Worm (Caenorhabditis elegans): ENCODE measurements around the gene puf-9.

DNA sequence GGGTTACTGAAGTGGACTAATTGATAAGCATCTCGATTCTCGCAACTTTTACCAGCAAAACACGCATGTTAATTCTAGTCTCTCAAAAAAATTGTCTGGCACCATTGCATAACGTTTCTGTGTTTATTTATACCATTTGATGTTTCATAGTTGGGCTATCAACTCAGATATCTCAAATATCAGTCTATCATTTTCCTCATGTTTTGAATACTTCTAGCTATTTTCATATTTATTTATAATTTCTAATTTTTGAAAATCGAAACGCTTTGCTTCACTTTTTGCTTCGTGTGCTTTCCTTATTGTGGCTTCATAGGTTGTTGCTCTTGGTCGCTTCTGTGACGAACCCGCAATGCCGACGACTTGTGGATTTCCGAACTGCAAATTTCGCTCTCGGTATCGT, 21.0 kb downstream of the puf-9 start, which contains the start of gene ctbp-1:
- no peak for TF ChIP-seq ceh-27 (GFP tag; optimal IDR thresholded peaks at IDR 0.05)
- TF ChIP-seq D2030.7 (GFP tag; IDR thresholded peaks at IDR 0.05) = no peak
- no peak for TF ChIP-seq snpc-1.3 (tag; optimal IDR thresholded peaks at IDR 0.05; ENCODE audit: insufficient read depth)
- no peak for TF ChIP-seq sptf-2 (GFP tag; optimal IDR thresholded peaks at IDR 0.05)
- TF ChIP-seq lsy-27 (tag; optimal IDR thresholded peaks at IDR 0.05; ENCODE audit: borderline replicate concordance, insufficient read depth) = no peak
- no peak for TF ChIP-seq snpc-4 (GFP tag; optimal IDR thresholded peaks at IDR 0.05)
- no peak for TF ChIP-seq snpc-4 (tag; optimal IDR thresholded peaks at IDR 0.05)
- no peak for TF ChIP-seq ceh-91 (GFP tag; IDR thresholded peaks at IDR 0.05)
